Worm (Caenorhabditis elegans): ENCODE measurements around the gene gst-17.

DNA sequence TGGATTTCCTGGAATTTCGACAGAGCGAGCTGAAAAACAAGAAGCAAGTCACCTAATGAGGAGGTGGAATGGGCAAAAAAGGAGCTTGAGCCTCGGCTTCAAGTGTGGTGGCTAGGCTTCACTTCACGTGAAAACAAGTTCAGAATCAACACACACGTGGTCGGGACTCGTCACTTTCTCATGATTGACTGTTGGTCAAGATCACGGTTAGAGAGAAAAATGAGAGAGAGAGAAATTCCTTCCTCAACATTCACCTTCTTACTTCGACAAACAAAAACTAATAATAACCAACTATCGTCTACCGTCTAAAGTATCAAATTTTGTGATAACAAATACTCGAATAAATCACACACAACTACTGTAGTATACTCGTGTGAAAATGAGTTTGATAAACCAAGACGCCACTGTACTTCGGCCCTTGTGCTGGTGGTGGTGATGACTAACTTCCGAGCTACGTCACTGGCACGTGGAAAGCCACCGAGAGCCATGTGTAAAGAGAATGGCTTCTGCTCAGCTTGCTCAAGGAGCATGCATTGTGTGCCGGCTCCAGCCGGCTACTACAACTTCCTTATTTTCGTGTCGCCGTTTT is 43.1 kb upstream of the gst-17 start:
- TF ChIP-seq W03F9.2 (tag; optimal IDR thresholded peaks at IDR 0.05) (no peak), him-1 (tag; optimal IDR thresholded peaks at IDR 0.05) (no peak), dao-5 (tag; optimal IDR thresholded peaks at IDR 0.05) (no peak)
